Worm (Caenorhabditis elegans) whole organism, late embryonic: ENCODE results near the gene srsx-9.

ENCODE experiments used
- C08G9.2 ChIP-seq: sonication (generic microtip); optimal IDR thresholded peaks from 2 replicates; lab custom pipeline; 2016; ENCODE audit warnings: mild to moderate bottlenecking, missing genetic modification characterization, moderate library complexity, missing compliant biosample characterization
- K09A11.1 ChIP-seq: sonication (generic microtip); optimal IDR thresholded peaks from 2 replicates; lab custom pipeline; 2017; ENCODE audit warnings: antibody characterized with exemption, mild to moderate bottlenecking, missing genetic modification characterization, missing compliant biosample characterization; ENCODE audit not compliant: insufficient read depth
- T23F11.4 ChIP-seq: fragments of 200-800 bp; sonication (Bioruptor generic); optimal IDR thresholded peaks from 2 replicates; lab custom pipeline; 2018; ENCODE audit warnings: mild to moderate bottlenecking, missing genetic modification characterization, missing compliant biosample characterization
- Y22D7AL.16 ChIP-seq: sonication (generic microtip); optimal IDR thresholded peaks from 2 replicates; lab custom pipeline; 2016; ENCODE audit warnings: missing genetic modification characterization, missing compliant biosample characterization
- ahr-1 ChIP-seq: sonication (generic microtip); optimal IDR thresholded peaks from 2 replicates; lab custom pipeline; 2016; ENCODE audit warnings: missing genetic modification characterization, missing compliant biosample characterization
- ama-1 ChIP-seq: fragments of 150-350 bp; optimal IDR thresholded peaks from 2 replicates; lab custom pipeline; 2014
- ceh-2 ChIP-seq: sonication (generic microtip); optimal IDR thresholded peaks from 2 replicates; lab custom pipeline; 2016; ENCODE audit warnings: missing genotype, missing genetic modification characterization, missing compliant biosample characterization
- ceh-22 ChIP-seq: sonication (generic microtip); optimal IDR thresholded peaks from 2 replicates; lab custom pipeline; 2017; ENCODE audit warnings: missing biosample characterization, missing genetic modification characterization
- ceh-6 ChIP-seq: fragments of 200-800 bp; sonication (Bioruptor generic); optimal IDR thresholded peaks from 2 replicates; lab custom pipeline; 2018; ENCODE audit warnings: mild to moderate bottlenecking, missing genetic modification characterization, missing compliant biosample characterization
- ceh-9 ChIP-seq: sonication (generic microtip); optimal IDR thresholded peaks from 2 replicates; lab custom pipeline; 2016; ENCODE audit warnings: mild to moderate bottlenecking, missing genetic modification characterization, inconsistent platforms, missing compliant biosample characterization
- elt-2 ChIP-seq: sonication (generic microtip); optimal IDR thresholded peaks from 2 replicates; lab custom pipeline; 2016; ENCODE audit warnings: missing genetic modification reagents, missing genetic modification characterization, missing compliant biosample characterization
- fax-1 ChIP-seq: sonication (generic microtip); optimal IDR thresholded peaks from 2 replicates; lab custom pipeline; 2016; ENCODE audit warnings: missing genotype, missing genetic modification characterization, missing compliant biosample characterization
- fkh-10 ChIP-seq: fragments of 150-350 bp; optimal IDR thresholded peaks from 2 replicates; lab custom pipeline; 2014; ENCODE audit warnings: missing biosample characterization, missing genetic modification reagents, missing genetic modification characterization
- gmeb-2 ChIP-seq: sonication (generic microtip); optimal IDR thresholded peaks from 2 replicates; lab custom pipeline; 2016; ENCODE audit warnings: missing genetic modification characterization, inconsistent platforms, missing compliant biosample characterization
- hlh-15 ChIP-seq: sonication (generic microtip); optimal IDR thresholded peaks from 2 replicates; lab custom pipeline; 2016; ENCODE audit warnings: missing genetic modification characterization, missing compliant biosample characterization
- hlh-30 ChIP-seq: sonication (generic microtip); optimal IDR thresholded peaks from 2 replicates; lab custom pipeline; 2017; ENCODE audit warnings: antibody characterized with exemption, missing genetic modification characterization, missing compliant biosample characterization; ENCODE audit not compliant: insufficient read depth
- hlh-8 ChIP-seq: sonication (generic microtip); optimal IDR thresholded peaks from 2 replicates; lab custom pipeline; 2016; ENCODE audit warnings: missing genotype, missing genetic modification characterization, missing compliant biosample characterization
- nfya-1 ChIP-seq: sonication (generic microtip); optimal IDR thresholded peaks from 2 replicates; lab custom pipeline; 2017; ENCODE audit warnings: missing genetic modification characterization, mild to moderate bottlenecking, missing compliant biosample characterization, antibody characterized with exemption, moderate library complexity
- nhr-11 ChIP-seq: fragments of 150-350 bp; optimal IDR thresholded peaks from 2 replicates; lab custom pipeline; 2014; ENCODE audit warnings: missing biosample characterization, missing genetic modification characterization
- pag-3 ChIP-seq: sonication (generic microtip); optimal IDR thresholded peaks from 2 replicates; lab custom pipeline; 2016; ENCODE audit warnings: missing compliant biosample characterization, missing genetic modification characterization, borderline replicate concordance
- pat-9 ChIP-seq: fragments of 200-800 bp; sonication (Bioruptor generic); optimal IDR thresholded peaks from 2 replicates; lab custom pipeline; 2018; ENCODE audit warnings: mild to moderate bottlenecking, missing genetic modification characterization, moderate library complexity, missing compliant biosample characterization
- pax-1 ChIP-seq: fragments of 150-350 bp; optimal IDR thresholded peaks from 2 replicates; lab custom pipeline; 2014; ENCODE audit warnings: missing biosample characterization, missing genetic modification characterization
- pha-4 ChIP-seq: fragments of 150-350 bp; optimal IDR thresholded peaks from 2 replicates; lab custom pipeline; 2018; ENCODE audit warnings: missing biosample characterization, missing genetic modification reagents, missing genetic modification characterization
- rnt-1 ChIP-seq: sonication (generic microtip); optimal IDR thresholded peaks from 2 replicates; lab custom pipeline; 2016; ENCODE audit warnings: missing genetic modification characterization, missing compliant biosample characterization
- sdc-2 ChIP-seq: sonication (generic microtip); optimal IDR thresholded peaks from 2 replicates; lab custom pipeline; 2016; ENCODE audit warnings: missing genotype, missing genetic modification characterization, missing compliant biosample characterization
- sox-2 ChIP-seq: fragments of 200-800 bp; sonication (Bioruptor generic); IDR thresholded peaks from 2 replicates; pipeline ENCODE4 v1.3.6; 2022; ENCODE audit warnings: missing genetic modification reagents, missing genetic modification characterization, missing compliant biosample characterization
- syd-9 ChIP-seq: sonication (generic microtip); optimal IDR thresholded peaks from 2 replicates; lab custom pipeline; 2016; ENCODE audit warnings: mild to moderate bottlenecking, missing genetic modification characterization, moderate library complexity, missing compliant biosample characterization
- tbx-7 ChIP-seq: sonication (generic microtip); optimal IDR thresholded peaks from 2 replicates; lab custom pipeline; 2016; ENCODE audit warnings: missing genotype, missing genetic modification characterization, missing compliant biosample characterization
- ttx-3 ChIP-seq: sonication (generic microtip); optimal IDR thresholded peaks from 2 replicates; lab custom pipeline; 2016; ENCODE audit warnings: missing genetic modification reagents, missing genetic modification characterization, missing compliant biosample characterization
- unc-3 ChIP-seq, 2 experiments: fragments of 200-800 bp in 1 of 2; sonication (Bioruptor generic) in 1 of 2; sonication (generic microtip) in 1 of 2; conservative IDR thresholded peaks in 1 of 2; optimal IDR thresholded peaks in 1 of 2; 2 replicates each; pipeline versions ENCODE4 v1.3.6 to Lab custom; 2016 to 2022; ENCODE audit warnings: missing compliant biosample characterization in 2 of 2, missing genetic modification characterization in 2 of 2, missing genetic modification reagents in 1 of 2
- unc-42 ChIP-seq: sonication (generic microtip); optimal IDR thresholded peaks from 2 replicates; lab custom pipeline; 2016; ENCODE audit warnings: missing genotype, missing genetic modification characterization, missing compliant biosample characterization
- unc-86 ChIP-seq: sonication (generic microtip); optimal IDR thresholded peaks from 2 replicates; lab custom pipeline; 2016; ENCODE audit warnings: missing genetic modification characterization, missing compliant biosample characterization

The srsx-9 gene

ce11 chrV:5012193-5012853 is 39.5 kb upstream of the srsx-9 start, which contains the start of gene srr-6:
TSS of gene srr-6 (plus strand) at chrV:5012803.
- TF ChIP-seq T23F11.4 (GFP tag; lab: Kevin White, UChicago) (no peak), elt-2 (peak; percentile 80)

ce11 chrV:5001386-5001785 is 28.5 kb upstream of the srsx-9 start, which contains the start of gene srr-8:
TSS of gene srr-8 (plus strand) at chrV:5001686.
- TF ChIP-seq sdc-2 (tag; lab: Kevin White, UChicago) (no peak), unc-86 (no peak), pha-4 (tag; lab: Kevin White, UChicago) (no peak), hlh-15 (tag; lab: Kevin White, UChicago) (no peak), nhr-11 (no peak), hlh-30 (tag; lab: Kevin White, UChicago) (no peak), sox-2 (no peak), ceh-2 (tag; lab: Kevin White, UChicago) (no peak), ceh-22 (tag; lab: Kevin White, UChicago) (no peak), ama-1 (lab: Kevin White, UChicago) (no peak), gmeb-2 (tag; lab: Kevin White, UChicago) (no peak), hlh-8 (tag; lab: Kevin White, UChicago) (no peak), fkh-10 (GFP tag; lab: Kevin White, UChicago) (no peak), tbx-7 (tag; lab: Kevin White, UChicago) (no peak), ttx-3 (tag; lab: Kevin White, UChicago) (no peak), C08G9.2 (tag; lab: Kevin White, UChicago) (no peak), ceh-9 (tag; lab: Kevin White, UChicago) (no peak)

ce11 chrV:5000406-5000805 is 27.6 kb upstream of the srsx-9 start, which contains the start of gene ugt-7:
TSS of gene ugt-7 (minus strand) at chrV:5000566.
- TF ChIP-seq elt-2 (peak; percentile 11), pag-3 (tag; lab: Kevin White, UChicago) (no peak)

ce11 chrV:4995155-4995554 is 22.3 kb upstream of the srsx-9 start, which contains the start of gene ncx-9:
TSS of gene ncx-9 (minus strand) at chrV:4995255.
- no peak for TF ChIP-seq unc-3 (GFP tag; conservative IDR thresholded peaks at IDR 0.05; lab: Robert Waterston, UW)
- TF ChIP-seq unc-3 (tag; optimal IDR thresholded peaks at IDR 0.05; lab: Kevin White, UChicago): no peak
- no peak for TF ChIP-seq sox-2
- no peak for TF ChIP-seq pax-1 (tag; lab: Kevin White, UChicago)
- TF ChIP-seq ceh-6 (GFP tag; lab: Kevin White, UChicago): no peak
- no peak for TF ChIP-seq hlh-30 (tag; lab: Kevin White, UChicago)
- TF ChIP-seq syd-9 (tag; lab: Kevin White, UChicago): no peak
- no peak for TF ChIP-seq rnt-1
- TF ChIP-seq hlh-8 (tag; lab: Kevin White, UChicago): no peak
- no peak for TF ChIP-seq ama-1 (lab: Kevin White, UChicago)
- TF ChIP-seq pag-3 (tag; lab: Kevin White, UChicago): no peak
- TF ChIP-seq gmeb-2 (tag; lab: Kevin White, UChicago): no peak
- no peak for TF ChIP-seq C08G9.2 (tag; lab: Kevin White, UChicago)
- no peak for TF ChIP-seq fax-1 (tag; lab: Kevin White, UChicago)
- no peak for TF ChIP-seq ceh-22 (tag; lab: Kevin White, UChicago)
- no peak for TF ChIP-seq ttx-3 (tag; lab: Kevin White, UChicago)
- TF ChIP-seq unc-42: no peak
- no peak for TF ChIP-seq pat-9 (tag; lab: Kevin White, UChicago)
- no peak for TF ChIP-seq ceh-9 (tag; lab: Kevin White, UChicago)

- TF ChIP-seq nfya-1 (tag; lab: Kevin White, UChicago) (no peak), pat-9 (tag; lab: Kevin White, UChicago) (no peak), Y22D7AL.16 (tag; lab: Kevin White, UChicago) (no peak), ahr-1 (tag; lab: Kevin White, UChicago) (no peak), K09A11.1 (tag; lab: Kevin White, UChicago) (no peak), sdc-2 (tag; lab: Kevin White, UChicago) (no peak), hlh-30 (tag; lab: Kevin White, UChicago) (no peak), fax-1 (tag; lab: Kevin White, UChicago) (no peak)
These were observed 14.3 kb upstream of the srsx-9 start, which contains the start of gene ncx-8 for ce11 chrV:4987097-4987496. TSS of gene ncx-8 (minus strand) at chrV:4987197.
